Worm (Caenorhabditis elegans) whole organism, midembryonic: ENCODE data around the gene scl-11.

Experiments
- ref-1 ChIP-seq: fragments of 200-800 bp; sonication (Bioruptor generic); conservative IDR thresholded peaks from 2 replicates; pipeline ENCODE4 v1.3.6; 2022; ENCODE audit warnings: missing genetic modification reagents, missing genetic modification characterization, missing compliant biosample characterization
- ztf-23 ChIP-seq: fragments of 200-800 bp; sonication (Bioruptor generic); IDR thresholded peaks from 2 replicates; pipeline ENCODE4 v1.3.6; 2022; ENCODE audit warnings: missing genetic modification reagents, missing genetic modification characterization, missing compliant biosample characterization

- TF ChIP-seq ztf-23 (GFP tag; lab: Robert Waterston, UW) (no peak), ref-1 (GFP tag; lab: Robert Waterston, UW) (no peak)
These were observed 1.4 kb downstream of the scl-11 start, which contains the start of gene F49E11.7 for ce11 chrIV:13052568-13052967.
